Worm (Caenorhabditis elegans) whole organism, L3 larva: ENCODE results near the gene T25B2.2.

Experiments
- R02D3.7 ChIP-seq: fragments of 150-350 bp; optimal IDR thresholded peaks from 2 replicates; lab custom pipeline; 2014; ENCODE audit warnings: missing biosample characterization, missing genetic modification characterization
- ZK546.5 ChIP-seq: sonication (generic microtip); optimal IDR thresholded peaks from 2 replicates; lab custom pipeline; 2017; ENCODE audit warnings: missing biosample characterization, missing genetic modification characterization
- aly-2 ChIP-seq: fragments of 150-350 bp; optimal IDR thresholded peaks from 2 replicates; lab custom pipeline; 2014; ENCODE audit warnings: missing biosample characterization, missing genetic modification characterization
- ama-1 ChIP-seq: fragments of 150-350 bp; optimal IDR thresholded peaks from 2 replicates; lab custom pipeline; 2018
- ceh-16 ChIP-seq: sonication (generic microtip); optimal IDR thresholded peaks from 2 replicates; lab custom pipeline; 2017; ENCODE audit warnings: missing biosample characterization, missing genetic modification characterization
- ceh-9 ChIP-seq: sonication (generic microtip); optimal IDR thresholded peaks from 2 replicates; lab custom pipeline; 2018; ENCODE audit warnings: missing biosample characterization, missing genetic modification characterization
- daf-12 ChIP-seq: fragments of 150-350 bp; optimal IDR thresholded peaks from 2 replicates; lab custom pipeline; 2014; ENCODE audit warnings: missing biosample characterization, missing genetic modification reagents, missing genetic modification characterization
- egl-27 ChIP-seq: sonication (generic microtip); optimal IDR thresholded peaks from 4 replicates; lab custom pipeline; 2017; ENCODE audit warnings: missing biosample characterization, missing genetic modification reagents, missing genetic modification characterization
- egl-5 ChIP-seq: fragments of 150-350 bp; optimal IDR thresholded peaks from 2 replicates; lab custom pipeline; 2017; ENCODE audit warnings: missing biosample characterization, missing genetic modification reagents, missing genetic modification characterization, inconsistent platforms
- elt-1 ChIP-seq: fragments of 150-350 bp; optimal IDR thresholded peaks from 2 replicates; lab custom pipeline; 2014; ENCODE audit warnings: missing biosample characterization, missing genetic modification characterization
- elt-2 ChIP-seq: sonication (generic microtip); optimal IDR thresholded peaks from 2 replicates; lab custom pipeline; 2016; ENCODE audit warnings: missing genetic modification reagents, mild to moderate bottlenecking, missing genetic modification characterization, missing compliant biosample characterization
- elt-3 ChIP-seq, 3 experiments: fragments of 150-350 bp in 1 of 3; sonication (generic microtip) in 2 of 3; optimal IDR thresholded peaks; 2 replicates in 2 of 3; 4 replicates in 1 of 3; lab custom pipeline; 2014 to 2017; ENCODE audit warnings: missing biosample characterization in 3 of 3, missing genetic modification characterization in 3 of 3
- eor-1 ChIP-seq, 2 experiments: fragments of 150-350 bp; optimal IDR thresholded peaks; 2 replicates each; lab custom pipeline; 2014 to 2018; ENCODE audit warnings: missing biosample characterization in 2 of 2, missing genetic modification characterization in 2 of 2
- fkh-2 ChIP-seq: fragments of 150-350 bp; optimal IDR thresholded peaks from 2 replicates; lab custom pipeline; 2014; ENCODE audit warnings: missing biosample characterization, missing genetic modification reagents, missing genetic modification characterization
- fos-1 ChIP-seq: fragments of 150-350 bp; optimal IDR thresholded peaks from 2 replicates; lab custom pipeline; 2014; ENCODE audit warnings: missing biosample characterization, missing genetic modification characterization
- hmg-11 ChIP-seq: sonication (generic microtip); optimal IDR thresholded peaks from 2 replicates; lab custom pipeline; 2016; ENCODE audit warnings: missing genetic modification characterization, missing compliant biosample characterization
- jun-1 ChIP-seq: fragments of 150-350 bp; optimal IDR thresholded peaks from 2 replicates; lab custom pipeline; 2014; ENCODE audit warnings: missing biosample characterization, missing genetic modification reagents, missing genetic modification characterization
- lin-15B ChIP-seq: fragments of 150-350 bp; optimal IDR thresholded peaks from 2 replicates; lab custom pipeline; 2014; ENCODE audit warnings: missing biosample characterization, missing genetic modification characterization
- lin-39 ChIP-seq: fragments of 150-350 bp; optimal IDR thresholded peaks from 2 replicates; lab custom pipeline; 2018; ENCODE audit warnings: missing biosample characterization, missing genetic modification reagents, missing genetic modification characterization
- lsy-12 ChIP-seq: sonication (generic microtip); optimal IDR thresholded peaks from 2 replicates; lab custom pipeline; 2016; ENCODE audit warnings: mild to moderate bottlenecking, missing genetic modification characterization, missing compliant biosample characterization
- mdl-1 ChIP-seq: fragments of 150-350 bp; optimal IDR thresholded peaks from 2 replicates; lab custom pipeline; 2014; ENCODE audit warnings: missing biosample characterization, missing genetic modification characterization
- mml-1 ChIP-seq: fragments of 150-350 bp; sonication (generic microtip); optimal IDR thresholded peaks from 3 replicates; lab custom pipeline; 2014; ENCODE audit warnings: missing biosample characterization, missing genetic modification characterization
- nfya-1 ChIP-seq: sonication (generic microtip); optimal IDR thresholded peaks from 2 replicates; lab custom pipeline; 2017; ENCODE audit warnings: missing genetic modification characterization, mild to moderate bottlenecking, missing compliant biosample characterization, antibody characterized with exemption, moderate library complexity; ENCODE audit not compliant: insufficient read depth
- nhr-11 ChIP-seq: fragments of 150-350 bp; optimal IDR thresholded peaks from 2 replicates; lab custom pipeline; 2014; ENCODE audit warnings: missing biosample characterization, missing genetic modification characterization
- nhr-23 ChIP-seq: fragments of 150-350 bp; optimal IDR thresholded peaks from 2 replicates; lab custom pipeline; 2014; ENCODE audit warnings: missing biosample characterization, missing genetic modification reagents, missing genetic modification characterization
- nhr-237 ChIP-seq: fragments of 150-350 bp; optimal IDR thresholded peaks from 2 replicates; lab custom pipeline; 2014; ENCODE audit warnings: missing biosample characterization, missing genetic modification characterization
- nhr-25 ChIP-seq: sonication (generic microtip); optimal IDR thresholded peaks from 2 replicates; lab custom pipeline; 2017; ENCODE audit warnings: missing biosample characterization, missing genetic modification characterization
- nhr-43 ChIP-seq: sonication (generic microtip); optimal IDR thresholded peaks from 2 replicates; lab custom pipeline; 2016; ENCODE audit warnings: mild to moderate bottlenecking, missing genetic modification characterization, missing compliant biosample characterization; ENCODE audit not compliant: poor library complexity, severe bottlenecking
- nhr-67 ChIP-seq: fragments of 150-350 bp; optimal IDR thresholded peaks from 2 replicates; lab custom pipeline; 2014; ENCODE audit warnings: missing biosample characterization, missing genetic modification characterization
- nhr-76 ChIP-seq: fragments of 150-350 bp; sonication (generic microtip); optimal IDR thresholded peaks from 5 replicates; lab custom pipeline; 2014; ENCODE audit warnings: missing biosample characterization, missing genetic modification characterization
- pha-4 ChIP-seq: fragments of 150-350 bp; optimal IDR thresholded peaks from 2 replicates; lab custom pipeline; 2014; ENCODE audit warnings: missing biosample characterization, missing genetic modification reagents, missing genetic modification characterization
- pqm-1 ChIP-seq: fragments of 150-350 bp; optimal IDR thresholded peaks from 2 replicates; lab custom pipeline; 2017; ENCODE audit warnings: missing biosample characterization, missing genetic modification characterization, inconsistent platforms
- sea-2 ChIP-seq: fragments of 150-350 bp; sonication (generic microtip); optimal IDR thresholded peaks from 4 replicates; lab custom pipeline; 2014; ENCODE audit warnings: missing biosample characterization, missing genetic modification reagents, missing genetic modification characterization
- skn-1 ChIP-seq: fragments of 150-350 bp; optimal IDR thresholded peaks from 2 replicates; lab custom pipeline; 2014; ENCODE audit warnings: missing biosample characterization, missing genetic modification characterization
- tbx-2 ChIP-seq: sonication (generic microtip); optimal IDR thresholded peaks from 2 replicates; lab custom pipeline; 2016; ENCODE audit warnings: mild to moderate bottlenecking, missing genetic modification characterization, missing compliant biosample characterization
- unc-39 ChIP-seq: sonication (generic microtip); optimal IDR thresholded peaks from 4 replicates; lab custom pipeline; 2017; ENCODE audit warnings: missing biosample characterization, missing genetic modification characterization
- zag-1 ChIP-seq: fragments of 150-350 bp; optimal IDR thresholded peaks from 2 replicates; lab custom pipeline; 2014; ENCODE audit warnings: missing biosample characterization, missing genetic modification characterization
- ztf-11 ChIP-seq: fragments of 150-350 bp; optimal IDR thresholded peaks from 2 replicates; lab custom pipeline; 2014; ENCODE audit warnings: missing biosample characterization, missing genetic modification characterization
- ztf-4 ChIP-seq: fragments of 150-350 bp; optimal IDR thresholded peaks from 2 replicates; lab custom pipeline; 2014; ENCODE audit warnings: missing biosample characterization, missing genetic modification characterization

The T25B2.2 gene

ce11 chrX:6208463-6208862 is 39.0 kb downstream of the T25B2.2 start, which contains the start of gene C14F11.7:
Gene C14F11.7, minus strand, starts transcription at chrX:6208563.
- TF ChIP-seq nfya-1 (tag; lab: Kevin White, UChicago), result no peak
- TF ChIP-seq eor-1 (tag; optimal IDR thresholded peaks at IDR 0.05; lab: Kevin White, UChicago), result no peak
- no peak for TF ChIP-seq nhr-23
- no peak for TF ChIP-seq lsy-12 (tag; lab: Kevin White, UChicago)
- TF ChIP-seq nhr-76 (tag; lab: Kevin White, UChicago), result no peak
- no peak for TF ChIP-seq ZK546.5
- TF ChIP-seq elt-3 (tag; optimal IDR thresholded peaks at IDR 0.05; lab: Kevin White, UChicago), result no peak
- no peak for TF ChIP-seq pqm-1 (tag; lab: Kevin White, UChicago)
- no peak for TF ChIP-seq unc-39
- TF ChIP-seq hmg-11 (tag; lab: Kevin White, UChicago), result no peak
- TF ChIP-seq mml-1 (tag; lab: Kevin White, UChicago), result no peak
- TF ChIP-seq egl-27, result no peak
- TF ChIP-seq ceh-9 (tag; lab: Kevin White, UChicago), result no peak
- TF ChIP-seq aly-2 (tag; lab: Kevin White, UChicago), result no peak
- no peak for TF ChIP-seq fos-1
- TF ChIP-seq skn-1, result no peak
- no peak for TF ChIP-seq nhr-237 (tag; lab: Kevin White, UChicago)
- no peak for TF ChIP-seq elt-1
- no peak for TF ChIP-seq fkh-2 (tag; lab: Kevin White, UChicago)

ce11 chrX:6211322-6211820 is 41.9 kb downstream of the T25B2.2 start:
- no peak for TF ChIP-seq nhr-11 (tag; lab: Kevin White, UChicago)
- no peak for TF ChIP-seq ama-1 (lab: Kevin White, UChicago)
- TF ChIP-seq tbx-2 (tag; lab: Kevin White, UChicago), result no peak
- no peak for TF ChIP-seq skn-1
- TF ChIP-seq elt-2, result no peak
- no peak for TF ChIP-seq pha-4 (tag; lab: Kevin White, UChicago)
- TF ChIP-seq ceh-16 (tag; lab: Kevin White, UChicago), result no peak
- TF ChIP-seq nhr-237 (tag; lab: Kevin White, UChicago), result no peak
- no peak for TF ChIP-seq sea-2 (GFP tag; lab: Kevin White, UChicago)
- TF ChIP-seq egl-27, result no peak
- no peak for TF ChIP-seq nhr-67
- no peak for TF ChIP-seq fkh-2 (tag; lab: Kevin White, UChicago)
- no peak for TF ChIP-seq mdl-1 (tag; lab: Kevin White, UChicago)
- no peak for TF ChIP-seq zag-1 (tag; lab: Kevin White, UChicago)
- TF ChIP-seq hmg-11 (tag; lab: Kevin White, UChicago), result no peak
- TF ChIP-seq, all 47 proteins: peak for 0

ce11 chrX:6216551-6216950 is 47.1 kb downstream of the T25B2.2 start, which contains the start of gene lrch-1:
Gene lrch-1, minus strand, starts transcription at chrX:6216651.
- no peak for TF ChIP-seq elt-1
- no peak for TF ChIP-seq daf-12 (tag; lab: Kevin White, UChicago)
- TF ChIP-seq ztf-11 (tag; lab: Kevin White, UChicago), result no peak
- TF ChIP-seq nhr-76 (tag; lab: Kevin White, UChicago), result no peak
- no peak for TF ChIP-seq ama-1 (lab: Kevin White, UChicago)
- TF ChIP-seq ceh-9 (tag; lab: Kevin White, UChicago), result no peak

ce11 chrX:6219892-6220291 is 50.4 kb downstream of the T25B2.2 start:
- no peak for TF ChIP-seq elt-1
- peak; percentile 35 for TF ChIP-seq elt-2
- TF ChIP-seq nhr-23, result no peak
- no peak for TF ChIP-seq mml-1 (tag; lab: Kevin White, UChicago)
- no peak for TF ChIP-seq ztf-4 (tag; lab: Kevin White, UChicago)
- peak; percentile 12 for TF ChIP-seq R02D3.7 (tag; lab: Kevin White, UChicago)
- no peak for TF ChIP-seq lin-15B
- peak; percentile 33 for TF ChIP-seq egl-27
- TF ChIP-seq tbx-2 (tag; lab: Kevin White, UChicago), result peak; percentile 7
- peak; percentile 39 for TF ChIP-seq nfya-1 (tag; lab: Kevin White, UChicago)
- TF ChIP-seq aly-2 (tag; lab: Kevin White, UChicago), result no peak
- peak; percentile 50 for TF ChIP-seq pha-4 (tag; lab: Kevin White, UChicago)
- TF ChIP-seq nhr-237 (tag; lab: Kevin White, UChicago), result no peak
- peak; percentile 53 for TF ChIP-seq nhr-25 (tag; lab: Kevin White, UChicago)
- peak; percentile 34 for TF ChIP-seq nhr-43 (tag; lab: Kevin White, UChicago)
- TF ChIP-seq lin-39 (tag; lab: Kevin White, UChicago), result peak; percentile 57
- no peak for TF ChIP-seq ceh-9 (tag; lab: Kevin White, UChicago)
- TF ChIP-seq skn-1, result peak; percentile 15
- peak; percentile 53 for TF ChIP-seq jun-1 (tag; lab: Kevin White, UChicago)
- no peak for TF ChIP-seq nhr-67
- TF ChIP-seq hmg-11 (tag; lab: Kevin White, UChicago), result peak; percentile 52
- TF ChIP-seq egl-5 (tag; lab: Kevin White, UChicago), result peak; percentile 38
